Fruit fly (Drosophila melanogaster): ENCODE measurements around the gene Psf1.

The Psf1 gene

DNA sequence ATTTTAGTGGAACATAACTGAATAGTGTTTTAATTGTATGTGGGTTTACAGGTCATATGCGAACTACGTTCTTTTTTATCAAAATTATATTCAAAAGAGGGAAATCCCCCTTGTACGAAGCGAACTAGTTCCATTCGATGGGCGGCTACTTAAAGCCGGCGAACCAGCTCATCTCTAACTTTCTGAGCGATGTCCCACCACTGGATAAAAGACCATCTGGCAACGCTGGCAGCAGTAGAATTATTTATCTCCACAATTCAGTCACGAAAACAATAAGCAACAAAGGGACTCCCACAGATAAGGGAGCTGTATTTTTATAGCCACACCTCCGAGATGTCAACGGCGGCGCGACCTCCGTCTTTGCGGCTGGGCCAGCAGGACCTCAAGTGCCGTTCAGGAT lies 48.2 kb upstream of the Psf1 start, which contains the start of gene Rabex-5 (continued):
- TF ChIP-seq H15 (GFP tag; IDR thresholded peaks at IDR 0.05) = 0 out of 3 replicates have a peak, but pooled peaks have one; percentile 18
- peak; percentile 100 for TF ChIP-seq CG15514 (GFP tag; optimal IDR thresholded peaks at IDR 0.05)
- peak; percentile 39 for TF ChIP-seq CG2712 (tag; optimal IDR thresholded peaks at IDR 0.05)

DNA sequence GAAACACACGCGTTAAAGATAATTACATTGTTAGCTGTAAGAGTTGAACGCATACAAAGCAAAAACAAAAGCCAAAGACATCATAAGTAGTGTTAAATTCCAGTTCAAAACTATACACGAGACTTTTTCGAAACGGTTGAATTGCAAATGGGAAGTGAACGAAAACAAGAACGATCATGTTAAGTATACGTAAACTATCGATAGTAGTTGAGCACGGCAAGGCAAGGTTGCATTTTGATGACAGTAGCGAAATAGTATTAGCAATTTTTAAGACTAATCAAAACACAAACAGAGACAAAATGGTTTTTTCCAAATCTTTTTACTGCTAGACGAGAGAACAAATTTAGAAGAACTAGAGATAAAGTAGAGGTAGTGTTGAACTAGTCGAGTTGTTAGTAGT lies 47.4 kb upstream of the Psf1 start:
- peak; percentile 80 for TF ChIP-seq p53 (GFP tag; optimal IDR thresholded peaks at IDR 0.05)
- no peak for TF ChIP-seq B-H1 (GFP tag; IDR thresholded peaks at IDR 0.05)
- peak; percentile 66 for TF ChIP-seq CG2116 (GFP tag; optimal IDR thresholded peaks at IDR 0.05)

- peak; percentile 92 for TF ChIP-seq CG13894 (tag; optimal IDR thresholded peaks at IDR 0.05)
- no peak for TF ChIP-seq Hsf (GFP tag; optimal IDR thresholded peaks at IDR 0.05)
- TF ChIP-seq Sin3A (optimal IDR thresholded peaks at IDR 0.05) = no peak
- no peak for TF ChIP-seq klu (GFP tag; IDR thresholded peaks at IDR 0.05)
- TF ChIP-seq ash1 (GFP tag; optimal IDR thresholded peaks at IDR 0.05) = no peak
- TF ChIP-seq Ets65A (GFP tag) = peak; percentile 63
- TF ChIP-seq CG32772 (GFP tag; IDR thresholded peaks at IDR 0.05) = no peak
- peak; percentile 37; the same call in 1 of the 2 replicates for TF ChIP-seq slbo (GFP tag; IDR thresholded peaks at IDR 0.05)
- TF ChIP-seq Ptx1 (GFP tag; IDR thresholded peaks at IDR 0.05) = 0 out of 2 replicates have a peak, but pooled peaks have one; percentile 12
- TF ChIP-seq onecut (GFP tag; IDR thresholded peaks at IDR 0.05) = no peak
- 0 out of 2 replicates have a peak, but pooled peaks have one; percentile 17 for TF ChIP-seq CG9932 (GFP tag; IDR thresholded peaks at IDR 0.05)
- no peak for TF ChIP-seq HLHmδ (GFP tag; optimal IDR thresholded peaks at IDR 0.05)
- peak; percentile 56 for TF ChIP-seq Deaf1 (tag; optimal IDR thresholded peaks at IDR 0.05)
- TF ChIP-seq stwl (tag; optimal IDR thresholded peaks at IDR 0.05) = no peak
- TF ChIP-seq CG1603 (tag; optimal IDR thresholded peaks at IDR 0.05) = no peak
- TF ChIP-seq CG2120 (GFP tag; optimal IDR thresholded peaks at IDR 0.05) = peak; percentile 13
- peak; percentile 20; the same call in 1 of the 3 replicates for TF ChIP-seq row (GFP tag; IDR thresholded peaks at IDR 0.05)
- no peak for TF ChIP-seq CG17359 (tag; optimal IDR thresholded peaks at IDR 0.05)
- TF ChIP-seq abd-A (tag; optimal IDR thresholded peaks at IDR 0.05) = peak; percentile 74
- TF ChIP-seq Med (GFP tag) = peak; percentile 71
- TF ChIP-seq Atf-2 (GFP tag; optimal IDR thresholded peaks at IDR 0.05) = no peak
- TF ChIP-seq PHDP (tag; optimal IDR thresholded peaks at IDR 0.05) = no peak
- no peak for TF ChIP-seq CG9727 (GFP tag; optimal IDR thresholded peaks at IDR 0.05)
- no peak for TF ChIP-seq CG8290 (GFP tag; optimal IDR thresholded peaks at IDR 0.05)
- peak in 1 of 2 experiments; percentile 12 for TF ChIP-seq CG8290 (tag; optimal IDR thresholded peaks at IDR 0.05)
- TF ChIP-seq HHEX (GFP tag; optimal IDR thresholded peaks at IDR 0.05) = no peak
Observed at dm6 chr3L:1280890-1281622, 33.6 kb upstream of the Psf1 start.

DNA sequence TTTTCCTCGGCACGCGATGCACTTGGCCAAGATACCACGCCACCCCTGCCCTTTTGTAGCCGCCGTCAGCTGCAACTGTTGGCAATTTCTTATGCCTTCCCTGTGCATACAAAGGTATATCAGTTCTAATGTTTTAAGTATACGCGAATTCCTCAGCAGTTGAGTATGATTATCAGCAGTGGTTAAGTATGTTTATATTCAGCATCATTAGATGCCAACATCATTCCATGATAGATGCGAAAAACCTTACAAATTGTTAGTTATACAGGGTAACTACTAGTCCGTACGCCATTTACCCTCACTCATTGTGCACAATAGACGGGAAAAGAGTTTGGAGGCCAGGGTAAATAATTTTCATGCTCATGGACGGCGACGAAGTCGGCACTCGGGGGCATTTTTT lies 32.2 kb upstream of the Psf1 start:
- TF ChIP-seq CG13775 (GFP tag; optimal IDR thresholded peaks at IDR 0.05) (no peak), Six4 (GFP tag; optimal IDR thresholded peaks at IDR 0.05) (no peak), CG33557 (GFP tag; optimal IDR thresholded peaks at IDR 0.05) (no peak), hb (GFP tag; IDR thresholded peaks at IDR 0.05; ENCODE audit: partially characterized antibody) (no peak), CG31365 (tag; optimal IDR thresholded peaks at IDR 0.05) (no peak), CG1529 (GFP tag; optimal IDR thresholded peaks at IDR 0.05) (no peak), ssp (GFP tag; IDR thresholded peaks at IDR 0.05) (0 out of 2 replicates have a peak, but pooled peaks have one; percentile 11), row (GFP tag; IDR thresholded peaks at IDR 0.05) (peak; percentile 30; the same call in 1 of the 3 replicates), luna (GFP tag; optimal IDR thresholded peaks at IDR 0.05) (no peak), Side (GFP tag; optimal IDR thresholded peaks at IDR 0.05) (no peak), hth (optimal IDR thresholded peaks at IDR 0.05) (no peak), Ets65A (GFP tag) (no peak), BEAF-32 (GFP tag; optimal IDR thresholded peaks at IDR 0.05) (no peak), cato (GFP tag; optimal IDR thresholded peaks at IDR 0.05; ENCODE audit: borderline replicate concordance) (no peak), Doc2 (GFP tag; IDR thresholded peaks at IDR 0.05) (no peak), CG2120 (GFP tag; optimal IDR thresholded peaks at IDR 0.05) (peak; percentile 17), HmgD (GFP tag; optimal IDR thresholded peaks at IDR 0.05) (no peak), CG10147 (GFP tag; optimal IDR thresholded peaks at IDR 0.05) (no peak), Hsf (GFP tag; optimal IDR thresholded peaks at IDR 0.05) (no peak)
